Worm (Caenorhabditis elegans): ENCODE measurements around the gene str-43.

ce11 chrV:15735720-15736119, 16.2 kb downstream of the str-43 start, which contains the start of gene str-27:
- TF ChIP-seq ama-1 (optimal IDR thresholded peaks at IDR 0.05) = no peak
- no peak for TF ChIP-seq dve-1 (tag; optimal IDR thresholded peaks at IDR 0.05)
- TF ChIP-seq pha-4 (tag; optimal IDR thresholded peaks at IDR 0.05) = no peak
- TF ChIP-seq nfya-1 (tag; optimal IDR thresholded peaks at IDR 0.05) = no peak
- no peak for TF ChIP-seq ceh-31 (tag; optimal IDR thresholded peaks at IDR 0.05)

Data from whole organism, late embryonic.